Fruit fly (Drosophila melanogaster) whole organism, prepupa: ENCODE data around the gene CG34451.

Experiments
- CG10631 ChIP-seq: fragments of 200-800 bp; sonication (Bioruptor generic); optimal IDR thresholded peaks from 2 replicates; lab custom pipeline; 2016; ENCODE audit warnings: missing biosample characterization, missing genetic modification characterization
- CG10669 ChIP-seq: fragments of 200-800 bp; sonication (Bioruptor generic); optimal IDR thresholded peaks from 3 replicates; lab custom pipeline; 2018; ENCODE audit warnings: missing biosample characterization, mild to moderate bottlenecking, missing genetic modification characterization, moderate library complexity
- CG11294 ChIP-seq: fragments of 200-800 bp; sonication (Bioruptor generic); IDR thresholded peaks from 2 replicates; pipeline ENCODE4 v1.3.6; 2022; ENCODE audit warnings: missing biosample characterization, missing genetic modification characterization
- CG15336 ChIP-seq: fragments of 200-800 bp; sonication (Bioruptor generic); IDR thresholded peaks from 2 replicates; pipeline ENCODE4 v1.3.6; 2022; ENCODE audit warnings: missing biosample characterization, missing genetic modification characterization
- CG3032 ChIP-seq: fragments of 200-800 bp; optimal IDR thresholded peaks from 2 replicates; lab custom pipeline; 2019; ENCODE audit warnings: missing biosample characterization, mild to moderate bottlenecking, missing genetic modification characterization, moderate library complexity
- CG32006 ChIP-seq: fragments of 200-800 bp; sonication (Bioruptor generic); optimal IDR thresholded peaks from 3 replicates; lab custom pipeline; 2017; ENCODE audit warnings: missing biosample characterization, mild to moderate bottlenecking, missing genetic modification characterization
- CG3919 ChIP-seq: fragments of 200-800 bp; sonication (Bioruptor generic); optimal IDR thresholded peaks from 3 replicates; lab custom pipeline; 2016; ENCODE audit warnings: missing biosample characterization, missing genetic modification characterization
- CG4318 ChIP-seq: fragments of 200-800 bp; sonication (Bioruptor generic); optimal IDR thresholded peaks from 3 replicates; lab custom pipeline; 2017; ENCODE audit warnings: missing biosample characterization, mild to moderate bottlenecking, missing genetic modification characterization
- CG6163 ChIP-seq: fragments of 200-800 bp; sonication (Bioruptor generic); IDR thresholded peaks from 3 replicates; pipeline ENCODE4 v1.3.6; 2022; ENCODE audit warnings: missing biosample characterization, missing genetic modification characterization
- CG6276 ChIP-seq: fragments of 200-800 bp; sonication (Bioruptor generic); optimal IDR thresholded peaks from 2 replicates; lab custom pipeline; 2017; ENCODE audit warnings: missing biosample characterization, mild to moderate bottlenecking, missing genetic modification characterization
- CG6792 ChIP-seq: fragments of 200-800 bp; sonication (Bioruptor generic); optimal IDR thresholded peaks from 3 replicates; lab custom pipeline; 2016; ENCODE audit warnings: missing biosample characterization, missing genetic modification characterization
- CG6854 ChIP-seq: fragments of 200-800 bp; sonication (Bioruptor generic); optimal IDR thresholded peaks from 2 replicates; lab custom pipeline; 2017; ENCODE audit warnings: missing biosample characterization, mild to moderate bottlenecking, missing genetic modification characterization
- CG7368 ChIP-seq: fragments of 200-800 bp; sonication (Bioruptor generic); optimal IDR thresholded peaks from 3 replicates; lab custom pipeline; 2016; ENCODE audit warnings: missing biosample characterization, missing genetic modification characterization
- CG8119 ChIP-seq: fragments of 200-800 bp; sonication (Bioruptor generic); IDR thresholded peaks from 3 replicates; pipeline ENCODE4 v1.3.6; 2022; ENCODE audit warnings: missing biosample characterization, missing genetic modification characterization
- CG8632 ChIP-seq: fragments of 200-800 bp; sonication (Bioruptor generic); optimal IDR thresholded peaks from 3 replicates; lab custom pipeline; 2016; ENCODE audit warnings: missing biosample characterization, missing genetic modification characterization
- CG9139 ChIP-seq: fragments of 200-800 bp; sonication (Bioruptor generic); optimal IDR thresholded peaks from 3 replicates; lab custom pipeline; 2017; ENCODE audit warnings: missing biosample characterization, mild to moderate bottlenecking, missing genetic modification characterization
- Eip78C ChIP-seq: fragments of 200-800 bp; sonication (Bioruptor generic); peaks from one replicate; lab custom pipeline; 2016; ENCODE audit warnings: missing biosample characterization, missing genetic modification characterization
- Eip93F ChIP-seq: fragments of 200-800 bp; sonication (Bioruptor generic); optimal IDR thresholded peaks from 2 replicates; lab custom pipeline; 2016; ENCODE audit warnings: missing biosample characterization, mild to moderate bottlenecking, missing genetic modification characterization
- Ets96B ChIP-seq: fragments of 200-800 bp; optimal IDR thresholded peaks from 2 replicates; lab custom pipeline; 2019; ENCODE audit warnings: missing biosample characterization, mild to moderate bottlenecking, missing genetic modification characterization, moderate library complexity
- Gug ChIP-seq: fragments of 200-800 bp; sonication (Bioruptor generic); IDR thresholded peaks from 2 replicates; pipeline ENCODE4 v1.3.6; 2022; ENCODE audit warnings: missing biosample characterization, missing genetic modification characterization
- Hr39 ChIP-seq: fragments of 200-800 bp; sonication (Bioruptor generic); optimal IDR thresholded peaks from 2 replicates; lab custom pipeline; 2016; ENCODE audit warnings: missing biosample characterization, missing genetic modification characterization
- Lpt ChIP-seq: fragments of 200-800 bp; sonication (Bioruptor generic); optimal IDR thresholded peaks from 3 replicates; lab custom pipeline; 2016; ENCODE audit warnings: missing biosample characterization, missing genetic modification characterization
- Met ChIP-seq: fragments of 200-800 bp; sonication (Bioruptor generic); optimal IDR thresholded peaks from 3 replicates; lab custom pipeline; 2016; ENCODE audit warnings: missing biosample characterization, missing genetic modification characterization
- Smox ChIP-seq: fragments of 200-800 bp; sonication (Bioruptor generic); optimal IDR thresholded peaks from 3 replicates; lab custom pipeline; 2016; ENCODE audit warnings: missing biosample characterization, missing genetic modification characterization
- Sox102F ChIP-seq: fragments of 200-800 bp; sonication (Bioruptor generic); optimal IDR thresholded peaks from 2 replicates; lab custom pipeline; 2016; ENCODE audit warnings: missing biosample characterization, mild to moderate bottlenecking, missing genetic modification characterization
- Sox14 ChIP-seq: fragments of 200-800 bp; sonication (Bioruptor generic); optimal IDR thresholded peaks from 3 replicates; lab custom pipeline; 2016; ENCODE audit warnings: missing biosample characterization, missing genetic modification characterization
- Sox15 ChIP-seq: fragments of 200-800 bp; sonication (Bioruptor generic); optimal IDR thresholded peaks from 3 replicates; lab custom pipeline; 2016; ENCODE audit warnings: missing biosample characterization, missing genetic modification characterization
- dac ChIP-seq: fragments of 200-800 bp; sonication (Bioruptor generic); optimal IDR thresholded peaks from 2 replicates; lab custom pipeline; 2017; ENCODE audit warnings: missing biosample characterization, mild to moderate bottlenecking, missing genetic modification characterization
- dsx ChIP-seq: fragments of 200-800 bp; optimal IDR thresholded peaks from 3 replicates; lab custom pipeline; 2019; ENCODE audit warnings: missing biosample characterization, mild to moderate bottlenecking, missing genetic modification characterization, moderate library complexity; ENCODE audit not compliant: poor library complexity, severe bottlenecking
- eg ChIP-seq: fragments of 200-800 bp; sonication (Bioruptor generic); IDR thresholded peaks from 3 replicates; pipeline ENCODE4 v1.3.6; 2022; ENCODE audit warnings: missing biosample characterization, missing genetic modification characterization
- esn ChIP-seq: fragments of 200-800 bp; sonication (Bioruptor generic); optimal IDR thresholded peaks from 2 replicates; lab custom pipeline; 2016; ENCODE audit warnings: missing biosample characterization, mild to moderate bottlenecking, missing genetic modification characterization, moderate library complexity
- fd59A ChIP-seq: fragments of 200-800 bp; sonication (Bioruptor generic); optimal IDR thresholded peaks from 2 replicates; lab custom pipeline; 2017; ENCODE audit warnings: missing biosample characterization, mild to moderate bottlenecking, missing genetic modification characterization, missing genetic modification reagents
- lz ChIP-seq: fragments of 200-800 bp; sonication (Bioruptor generic); optimal IDR thresholded peaks from 3 replicates; lab custom pipeline; 2016; ENCODE audit warnings: missing biosample characterization, missing genetic modification characterization
- net ChIP-seq: fragments of 200-800 bp; sonication (Bioruptor generic); optimal IDR thresholded peaks from 3 replicates; lab custom pipeline; 2016; ENCODE audit warnings: missing biosample characterization, missing genetic modification characterization
- pdm3 ChIP-seq: fragments of 200-800 bp; sonication (Bioruptor generic); optimal IDR thresholded peaks from 3 replicates; lab custom pipeline; 2016; ENCODE audit warnings: missing biosample characterization, missing genetic modification characterization
- salr ChIP-seq, 2 experiments: fragments of 200-800 bp; sonication (Bioruptor generic); optimal IDR thresholded peaks; 3 replicates each; lab custom pipeline; 2016 to 2018; ENCODE audit warnings: missing biosample characterization in 2 of 2, missing genetic modification characterization in 2 of 2, mild to moderate bottlenecking in 1 of 2
- svp ChIP-seq: fragments of 200-800 bp; sonication (Bioruptor generic); peaks from one replicate; lab custom pipeline; 2016; ENCODE audit warnings: missing biosample characterization, missing genetic modification characterization
- topi ChIP-seq: fragments of 200-800 bp; sonication (Bioruptor generic); optimal IDR thresholded peaks from 3 replicates; lab custom pipeline; 2016; ENCODE audit warnings: missing biosample characterization, missing genetic modification characterization
- vri ChIP-seq: fragments of 200-800 bp; sonication (Bioruptor generic); optimal IDR thresholded peaks from 3 replicates; lab custom pipeline; 2016; ENCODE audit warnings: missing biosample characterization, mild to moderate bottlenecking, missing genetic modification characterization

Gene CG34451

DNA sequence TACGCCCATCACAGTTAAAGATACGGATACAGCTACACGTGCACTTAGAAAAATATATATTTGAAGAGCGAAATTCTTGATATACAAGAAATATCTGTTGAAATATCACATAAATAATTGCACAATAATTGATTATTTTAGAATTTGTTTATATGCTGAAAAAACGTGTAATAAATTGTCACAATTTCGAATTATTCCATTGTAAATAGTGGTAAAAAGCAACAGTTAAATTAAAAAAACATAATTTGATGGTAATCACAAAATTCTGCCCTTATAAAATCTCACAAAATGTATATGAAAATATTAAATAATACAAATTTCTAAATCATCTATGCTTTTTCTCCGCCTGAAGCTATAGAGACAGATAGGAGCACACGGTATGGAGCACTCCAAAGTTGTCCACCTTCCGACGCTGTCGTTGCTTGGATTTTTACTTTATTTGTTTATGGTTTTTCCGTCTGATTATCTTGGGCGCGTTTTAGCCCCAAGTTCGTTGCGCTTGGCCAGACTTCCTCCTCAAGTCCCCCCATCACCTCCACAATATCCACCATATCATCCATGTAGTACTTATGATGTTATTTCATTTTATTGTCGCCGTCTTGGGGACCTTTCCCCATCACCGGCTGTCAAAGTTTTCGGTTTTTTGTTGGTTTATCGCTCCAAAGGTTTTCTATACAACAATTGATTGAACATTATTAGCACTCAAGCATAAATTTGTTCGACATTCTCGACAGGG, 12.6 kb upstream of the CG34451 start (continued):
- TF ChIP-seq Gug (peak; percentile 33), dac (GFP tag; lab: Kevin White, UChicago) (no peak), salr (GFP tag; optimal IDR thresholded peaks at IDR 0.05; lab: Kevin White, UChicago) (peak in 1 of 2 experiments; percentile 64), Lpt (GFP tag; lab: Kevin White, UChicago) (peak; percentile 59), CG3032 (tag; lab: Kevin White, UChicago) (peak; percentile 39), eg (GFP tag; lab: Robert Waterston, UW) (no peak), Sox102F (GFP tag; lab: Kevin White, UChicago) (no peak), Sox15 (GFP tag; lab: Kevin White, UChicago) (peak; percentile 9), CG32006 (peak; percentile 77), Ets96B (tag; lab: Kevin White, UChicago) (peak; percentile 66), CG10669 (GFP tag; lab: Kevin White, UChicago) (peak; percentile 27), Eip78C (GFP tag; lab: Kevin White, UChicago) (peak; percentile 81), dsx (peak; percentile 34), svp (GFP tag; lab: Kevin White, UChicago) (peak; percentile 68), CG10631 (GFP tag; lab: Kevin White, UChicago) (peak; percentile 63), CG9139 (GFP tag; lab: Kevin White, UChicago) (no peak), net (peak; percentile 34), esn (GFP tag; lab: Kevin White, UChicago) (peak; percentile 32), CG3919 (GFP tag; lab: Kevin White, UChicago) (peak; percentile 39), CG6792 (GFP tag; lab: Kevin White, UChicago) (peak; percentile 12), CG8632 (GFP tag; lab: Kevin White, UChicago) (peak; percentile 48), Hr39 (no peak), CG6854 (GFP tag; lab: Kevin White, UChicago) (no peak), vri (GFP tag; lab: Kevin White, UChicago) (peak; percentile 20), pdm3 (GFP tag; lab: Kevin White, UChicago) (peak; percentile 62), CG4318 (GFP tag; lab: Kevin White, UChicago) (peak; percentile 69), CG6276 (GFP tag; lab: Kevin White, UChicago) (peak; percentile 38), topi (peak; percentile 9), Smox (GFP tag; lab: Kevin White, UChicago) (peak; percentile 34), Sox14 (GFP tag; lab: Kevin White, UChicago) (peak; percentile 40), fd59A (GFP tag; lab: Kevin White, UChicago) (peak; percentile 47), CG7368 (no peak)
- TF ChIP-seq, all 60 proteins: peak for 36

DNA sequence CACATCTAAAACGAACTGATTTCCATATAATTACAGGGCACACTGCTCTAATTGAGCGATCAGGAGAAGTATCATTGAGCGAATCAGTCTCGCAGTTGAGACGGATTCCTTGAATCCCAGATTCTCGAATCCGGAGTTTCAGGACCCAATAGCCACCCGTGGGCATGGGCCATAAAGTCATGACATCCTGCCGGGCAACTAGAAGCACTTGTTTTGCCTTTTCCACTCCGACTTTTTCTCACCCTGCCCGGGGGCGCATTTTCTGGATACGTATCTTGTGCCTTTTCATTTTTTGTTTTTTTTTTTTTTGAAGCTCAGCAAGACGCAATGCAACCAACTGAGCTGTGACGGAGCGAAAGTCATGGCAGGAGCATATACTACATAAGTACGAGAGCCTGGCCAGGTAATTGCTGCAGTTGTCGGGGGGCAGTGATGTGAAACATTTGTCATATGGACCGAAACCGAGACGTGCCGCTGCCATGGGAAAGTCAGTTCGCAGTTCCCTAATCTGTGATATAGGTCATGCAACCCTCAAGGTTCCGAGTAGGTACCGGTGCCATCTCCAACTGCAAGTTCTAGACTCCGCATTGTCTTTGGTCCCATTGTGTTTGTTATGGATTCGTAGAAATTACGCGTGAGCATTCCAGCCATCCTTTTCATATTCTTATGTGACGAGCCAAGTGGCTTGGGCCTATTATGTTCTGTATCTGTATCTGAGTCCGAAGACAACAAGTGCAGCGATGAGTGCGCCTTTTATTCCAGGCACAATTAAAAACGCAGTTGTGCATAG, 11.7 kb upstream of the CG34451 start:
- TF ChIP-seq esn (GFP tag; lab: Kevin White, UChicago) (no peak), lz (GFP tag; lab: Kevin White, UChicago) (no peak), CG3919 (GFP tag; lab: Kevin White, UChicago) (no peak), CG6163 (no peak), vri (GFP tag; lab: Kevin White, UChicago) (no peak), Met (GFP tag; lab: Kevin White, UChicago) (no peak), dsx (no peak), CG15336 (no peak), Sox15 (GFP tag; lab: Kevin White, UChicago) (no peak), Eip93F (GFP tag; lab: Kevin White, UChicago) (no peak), Gug (no peak), CG11294 (no peak), Smox (GFP tag; lab: Kevin White, UChicago) (no peak), CG9139 (GFP tag; lab: Kevin White, UChicago) (no peak), pdm3 (GFP tag; lab: Kevin White, UChicago) (no peak), CG8119 (GFP tag; lab: Robert Waterston, UW) (no peak), CG6854 (GFP tag; lab: Kevin White, UChicago) (no peak)
